Worm (Caenorhabditis elegans) whole organism, L4/young adult: Measurements from ENCODE around the gene Y54F10AM.8.
"Not testable (repeated sequence)": the region's sequence is repeated elsewhere in the genome, so short reads cannot be mapped to it uniquely, and the experiment has no call there.

Experiments used
- W03F9.2 ChIP-seq: fragments of 150-350 bp; optimal IDR thresholded peaks from 2 replicates; lab custom pipeline; 2014; ENCODE audit warnings: missing biosample characterization, missing genetic modification characterization
- dao-5 ChIP-seq: sonication (generic microtip); optimal IDR thresholded peaks from 2 replicates; lab custom pipeline; 2016; ENCODE audit warnings: missing genotype, missing genetic modification characterization, moderate library complexity, missing compliant biosample characterization
- him-1 ChIP-seq: sonication (generic microtip); optimal IDR thresholded peaks from 2 replicates; lab custom pipeline; 2016; ENCODE audit warnings: missing genotype, missing genetic modification reagents, missing genetic modification characterization, missing compliant biosample characterization

The Y54F10AM.8 gene

ce11 chrIII:2482171-2482570 lies 25.6 kb downstream of the Y54F10AM.8 start:
- TF ChIP-seq W03F9.2 (tag; lab: Kevin White, UChicago) (no peak), him-1 (tag; lab: Kevin White, UChicago) (no peak), dao-5 (tag; lab: Kevin White, UChicago) (no peak)

DNA sequence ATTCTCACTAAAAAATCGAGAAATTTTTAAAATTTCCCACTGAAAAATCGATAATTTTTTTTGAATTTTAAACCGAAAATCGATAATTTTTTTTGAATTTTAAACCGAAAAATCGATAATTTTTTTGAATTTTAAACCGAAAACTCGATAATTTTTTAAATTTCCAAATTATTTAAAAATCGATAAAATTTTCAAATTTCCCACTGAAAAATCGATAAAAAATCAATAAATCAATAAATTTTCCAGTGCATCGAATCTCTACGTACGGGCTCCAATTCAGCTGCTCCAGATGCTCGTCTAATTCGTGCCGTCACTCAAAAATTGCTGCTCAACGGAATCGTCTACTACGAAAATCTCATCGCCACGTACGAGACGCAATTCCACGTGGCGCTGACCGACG lies 29.2 kb downstream of the Y54F10AM.8 start:
- TF ChIP-seq dao-5 (tag; lab: Kevin White, UChicago) (no peak), W03F9.2 (tag; lab: Kevin White, UChicago) (no peak), him-1 (tag; lab: Kevin White, UChicago) (no peak)

DNA sequence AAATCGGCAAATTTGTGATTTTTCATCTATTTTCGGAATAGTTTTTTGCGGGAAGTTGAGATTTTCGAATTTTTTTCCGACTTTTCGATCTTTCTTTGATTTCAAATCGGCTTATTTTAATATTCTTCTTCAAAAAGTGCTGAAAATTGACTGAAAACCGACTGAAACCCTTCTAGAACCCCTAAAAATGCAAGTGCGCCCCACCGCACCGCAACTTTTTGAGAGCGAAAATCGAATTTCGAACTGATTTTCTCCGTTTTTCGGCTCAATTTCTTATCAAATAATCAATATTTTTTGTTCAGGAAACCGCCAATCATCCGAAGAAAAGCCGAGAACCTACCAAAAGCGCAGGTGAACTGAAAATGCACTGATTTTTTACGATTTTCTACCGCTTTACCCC lies 30.5 kb downstream of the Y54F10AM.8 start:
- TF ChIP-seq him-1 (tag; lab: Kevin White, UChicago) (no peak), dao-5 (tag; lab: Kevin White, UChicago) (no peak), W03F9.2 (tag; lab: Kevin White, UChicago) (no peak)

DNA sequence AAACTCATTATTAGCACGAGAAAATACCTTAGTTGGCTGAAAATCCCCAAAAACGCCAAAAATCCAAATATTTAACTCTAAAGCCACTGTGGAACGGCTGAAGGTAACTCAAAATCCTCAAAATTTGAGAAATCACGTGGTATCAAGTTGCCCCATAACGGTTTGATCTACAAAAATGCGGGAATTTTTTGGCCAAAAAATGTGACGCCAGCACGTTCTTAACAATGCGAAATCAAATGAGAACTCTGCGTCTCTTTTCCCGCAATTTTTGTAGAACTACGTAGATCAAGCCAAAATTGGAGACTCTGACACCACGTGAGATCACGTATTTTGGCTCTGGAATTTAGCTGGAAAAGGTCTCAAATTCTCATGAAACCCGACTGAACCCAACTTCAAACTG lies 33.0 kb downstream of the Y54F10AM.8 start:
- TF ChIP-seq dao-5 (tag; lab: Kevin White, UChicago) (no peak), him-1 (tag; lab: Kevin White, UChicago) (no peak), W03F9.2 (tag; lab: Kevin White, UChicago) (no peak)

ce11 chrIII:2473554-2473953 lies 34.2 kb downstream of the Y54F10AM.8 start, which contains the start of gene smg-6:
Gene smg-6, plus strand, starts transcription at chrIII:2473854.
- no peak for TF ChIP-seq dao-5 (tag; lab: Kevin White, UChicago)
- no peak for TF ChIP-seq W03F9.2 (tag; lab: Kevin White, UChicago)
- TF ChIP-seq him-1 (tag; lab: Kevin White, UChicago) = no peak

- TF ChIP-seq W03F9.2 (tag; lab: Kevin White, UChicago) = peak; percentile 35
- TF ChIP-seq him-1 (tag; lab: Kevin White, UChicago) = no peak
Observed at ce11 chrIII:2471855-2472254, 35.9 kb downstream of the Y54F10AM.8 start.

DNA sequence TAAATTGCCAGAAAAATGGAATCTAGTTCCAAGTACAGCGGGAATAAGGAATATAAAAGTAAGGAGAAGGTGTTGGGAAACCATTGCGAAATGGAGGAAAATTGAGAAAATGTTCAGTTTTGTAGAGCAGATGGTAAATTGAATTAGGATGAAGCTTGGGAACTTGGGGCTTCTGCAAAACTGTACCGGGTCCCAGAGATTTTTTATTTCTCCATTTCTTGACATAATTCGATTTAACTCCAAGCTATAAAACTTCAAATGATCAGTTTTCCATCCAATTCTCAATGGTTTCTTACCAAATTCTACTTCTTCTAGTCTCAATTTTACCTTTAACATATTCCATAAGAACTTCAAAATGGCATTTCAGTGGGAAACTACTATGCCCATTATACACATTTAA lies 39.6 kb downstream of the Y54F10AM.8 start, which contains the start of the genes E02H9.9 and E02H9.1:
Gene E02H9.9, minus strand, starts transcription at position 101 of the 400 bp plus-strand sequence.
Gene E02H9.1, plus strand, starts transcription at position 285 of the 400 bp plus-strand sequence.
- TF ChIP-seq W03F9.2 (tag; lab: Kevin White, UChicago) (no peak), him-1 (tag; lab: Kevin White, UChicago) (no peak)

- not testable (repeated sequence) for TF ChIP-seq dao-5, him-1, W03F9.2 (tag; lab: Kevin White, UChicago)
Observed at ce11 chrIII:2458742-2459141, 49.0 kb downstream of the Y54F10AM.8 start, which contains the start of gene E02H9.3. Gene E02H9.3, plus strand, starts transcription at chrIII:2459042.

ce11 chrIII:2454757-2455306 lies 52.9 kb downstream of the Y54F10AM.8 start, which contains the start of gene nhr-121:
Gene nhr-121, minus strand, starts transcription at chrIII:2454807.
- no peak for TF ChIP-seq him-1 (tag; lab: Kevin White, UChicago)
- TF ChIP-seq dao-5 (tag; lab: Kevin White, UChicago) = no peak
- no peak for TF ChIP-seq W03F9.2 (tag; lab: Kevin White, UChicago)
